Worm (Caenorhabditis elegans) whole organism, midembryonic: ENCODE measurements around the gene ins-9.

Experiments used
- flt-1 ChIP-seq: fragments of 200-800 bp; sonication (Bioruptor generic); IDR thresholded peaks from 2 replicates; pipeline ENCODE4 v1.3.6; 2022; ENCODE audit warnings: missing genetic modification characterization, missing compliant biosample characterization
- ref-1 ChIP-seq: fragments of 200-800 bp; sonication (Bioruptor generic); conservative IDR thresholded peaks from 2 replicates; pipeline ENCODE4 v1.3.6; 2022; ENCODE audit warnings: missing genetic modification reagents, missing genetic modification characterization, missing compliant biosample characterization

DNA sequence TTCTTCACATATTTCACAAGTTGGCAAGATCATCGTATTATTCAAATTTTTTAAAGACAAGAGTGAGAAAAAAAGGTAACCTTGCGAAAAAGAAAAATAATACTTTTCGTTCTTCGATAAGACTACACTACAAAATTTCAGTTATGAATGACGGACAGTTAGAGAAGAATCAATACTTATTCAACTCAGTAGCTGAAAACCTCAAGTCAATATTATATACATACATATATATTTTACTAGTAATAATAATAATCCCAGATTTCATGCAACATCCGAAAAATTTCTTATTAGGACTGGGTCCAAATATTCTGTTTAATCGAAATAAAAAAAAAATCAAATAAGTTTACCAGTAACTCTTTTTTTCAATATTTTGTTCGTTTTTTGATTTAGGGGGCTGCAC lies 35.3 kb downstream of the ins-9 start, which contains the start of gene C28G1.6:
- TF ChIP-seq ref-1 (GFP tag; lab: Robert Waterston, UW) (no peak), flt-1 (GFP tag; lab: Robert Waterston, UW) (no peak)
